Fruit fly (Drosophila melanogaster): Measurements from ENCODE around the gene Ho.

dm6 chr3R:11689900-11690299 is 10.4 kb downstream of the Ho start, which contains the start of gene CG6908:
- TF ChIP-seq maf-S (GFP tag; optimal IDR thresholded peaks at IDR 0.05) (no peak), gsb (GFP tag; IDR thresholded peaks at IDR 0.05) (no peak), inv (GFP tag; IDR thresholded peaks at IDR 0.05; ENCODE audit: partially characterized antibody) (no peak), CG8290 (GFP tag; optimal IDR thresholded peaks at IDR 0.05) (no peak), CG8290 (tag; optimal IDR thresholded peaks at IDR 0.05) (peak in 1 of 2 experiments; percentile 7), Sry-β (GFP tag; optimal IDR thresholded peaks at IDR 0.05) (no peak), CG17328 (GFP tag; IDR thresholded peaks at IDR 0.05) (no peak), CG7357 (GFP tag; IDR thresholded peaks at IDR 0.05) (no peak), dysf (GFP tag; IDR thresholded peaks at IDR 0.05) (no peak), phol (tag; optimal IDR thresholded peaks at IDR 0.05) (no peak)
